Fruit fly (Drosophila melanogaster) whole organism, prepupa: ENCODE measurements around the gene CG7368.
A peak's percentile ranks its signal among the peaks of the same experiment; 100 is the strongest.

Experiments
- CG10631 ChIP-seq: fragments of 200-800 bp; sonication (Bioruptor generic); optimal IDR thresholded peaks from 2 replicates; lab custom pipeline; 2016; ENCODE audit warnings: missing biosample characterization, missing genetic modification characterization
- CG10669 ChIP-seq: fragments of 200-800 bp; sonication (Bioruptor generic); optimal IDR thresholded peaks from 3 replicates; lab custom pipeline; 2018; ENCODE audit warnings: missing biosample characterization, mild to moderate bottlenecking, missing genetic modification characterization, moderate library complexity
- CG11902 ChIP-seq: fragments of 200-800 bp; sonication (Bioruptor generic); optimal IDR thresholded peaks from 3 replicates; lab custom pipeline; 2016; ENCODE audit warnings: missing biosample characterization, missing genetic modification characterization
- CG15336 ChIP-seq: fragments of 200-800 bp; sonication (Bioruptor generic); IDR thresholded peaks from 2 replicates; pipeline ENCODE4 v1.3.6; 2022; ENCODE audit warnings: missing biosample characterization, missing genetic modification characterization
- CG1621 ChIP-seq: fragments of 200-800 bp; sonication (Bioruptor generic); optimal IDR thresholded peaks from 3 replicates; lab custom pipeline; 2018; ENCODE audit warnings: missing biosample characterization, mild to moderate bottlenecking, missing genetic modification characterization
- CG16779 ChIP-seq: fragments of 200-800 bp; sonication (Bioruptor generic); optimal IDR thresholded peaks from 3 replicates; lab custom pipeline; 2017; ENCODE audit warnings: missing biosample characterization, mild to moderate bottlenecking, missing genetic modification characterization
- CG31627 ChIP-seq: fragments of 200-800 bp; sonication (Bioruptor generic); optimal IDR thresholded peaks from 3 replicates; lab custom pipeline; 2016; ENCODE audit warnings: missing biosample characterization, missing genetic modification characterization
- CG32006 ChIP-seq: fragments of 200-800 bp; sonication (Bioruptor generic); optimal IDR thresholded peaks from 3 replicates; lab custom pipeline; 2017; ENCODE audit warnings: missing biosample characterization, mild to moderate bottlenecking, missing genetic modification characterization
- CG3919 ChIP-seq: fragments of 200-800 bp; sonication (Bioruptor generic); optimal IDR thresholded peaks from 3 replicates; lab custom pipeline; 2016; ENCODE audit warnings: missing biosample characterization, missing genetic modification characterization
- CG4318 ChIP-seq: fragments of 200-800 bp; sonication (Bioruptor generic); optimal IDR thresholded peaks from 3 replicates; lab custom pipeline; 2017; ENCODE audit warnings: missing biosample characterization, mild to moderate bottlenecking, missing genetic modification characterization
- CG6163 ChIP-seq: fragments of 200-800 bp; sonication (Bioruptor generic); IDR thresholded peaks from 3 replicates; pipeline ENCODE4 v1.3.6; 2022; ENCODE audit warnings: missing biosample characterization, missing genetic modification characterization
- CG6792 ChIP-seq: fragments of 200-800 bp; sonication (Bioruptor generic); optimal IDR thresholded peaks from 3 replicates; lab custom pipeline; 2016; ENCODE audit warnings: missing biosample characterization, missing genetic modification characterization
- CG6808 ChIP-seq: fragments of 200-800 bp; sonication (Bioruptor generic); optimal IDR thresholded peaks from 3 replicates; lab custom pipeline; 2017; ENCODE audit warnings: missing biosample characterization, missing genetic modification characterization, mild to moderate bottlenecking, moderate library complexity, missing genetic modification reagents
- CG6854 ChIP-seq: fragments of 200-800 bp; sonication (Bioruptor generic); optimal IDR thresholded peaks from 2 replicates; lab custom pipeline; 2017; ENCODE audit warnings: missing biosample characterization, mild to moderate bottlenecking, missing genetic modification characterization
- CG7368 ChIP-seq: fragments of 200-800 bp; sonication (Bioruptor generic); optimal IDR thresholded peaks from 3 replicates; lab custom pipeline; 2016; ENCODE audit warnings: missing biosample characterization, missing genetic modification characterization
- CG8119 ChIP-seq: fragments of 200-800 bp; sonication (Bioruptor generic); IDR thresholded peaks from 3 replicates; pipeline ENCODE4 v1.3.6; 2022; ENCODE audit warnings: missing biosample characterization, missing genetic modification characterization
- CG8632 ChIP-seq: fragments of 200-800 bp; sonication (Bioruptor generic); optimal IDR thresholded peaks from 3 replicates; lab custom pipeline; 2016; ENCODE audit warnings: missing biosample characterization, missing genetic modification characterization
- Eip75B ChIP-seq: fragments of 200-800 bp; sonication (Bioruptor generic); optimal IDR thresholded peaks from 3 replicates; lab custom pipeline; 2016; ENCODE audit warnings: missing biosample characterization, missing genetic modification characterization
- Eip78C ChIP-seq: fragments of 200-800 bp; sonication (Bioruptor generic); peaks from one replicate; lab custom pipeline; 2016; ENCODE audit warnings: missing biosample characterization, missing genetic modification characterization
- Eip93F ChIP-seq: fragments of 200-800 bp; sonication (Bioruptor generic); optimal IDR thresholded peaks from 2 replicates; lab custom pipeline; 2016; ENCODE audit warnings: missing biosample characterization, mild to moderate bottlenecking, missing genetic modification characterization
- Ets21C ChIP-seq: fragments of 200-800 bp; sonication (Bioruptor generic); optimal IDR thresholded peaks from 3 replicates; lab custom pipeline; 2016; ENCODE audit warnings: missing biosample characterization, missing genetic modification characterization
- Ets96B ChIP-seq: fragments of 200-800 bp; optimal IDR thresholded peaks from 2 replicates; lab custom pipeline; 2019; ENCODE audit warnings: missing biosample characterization, mild to moderate bottlenecking, missing genetic modification characterization, moderate library complexity
- Gug ChIP-seq: fragments of 200-800 bp; sonication (Bioruptor generic); IDR thresholded peaks from 2 replicates; pipeline ENCODE4 v1.3.6; 2022; ENCODE audit warnings: missing biosample characterization, missing genetic modification characterization
- Hr38 ChIP-seq: sonication (Bioruptor generic); optimal IDR thresholded peaks from 2 replicates; lab custom pipeline; 2016; ENCODE audit warnings: missing biosample characterization, missing genetic modification characterization
- Hr39 ChIP-seq: fragments of 200-800 bp; sonication (Bioruptor generic); optimal IDR thresholded peaks from 2 replicates; lab custom pipeline; 2016; ENCODE audit warnings: missing biosample characterization, missing genetic modification characterization
- Hr4 ChIP-seq: fragments of 200-800 bp; sonication (Bioruptor generic); optimal IDR thresholded peaks from 3 replicates; lab custom pipeline; 2016; ENCODE audit warnings: missing biosample characterization, missing genetic modification characterization
- Lpt ChIP-seq: fragments of 200-800 bp; sonication (Bioruptor generic); optimal IDR thresholded peaks from 3 replicates; lab custom pipeline; 2016; ENCODE audit warnings: missing biosample characterization, missing genetic modification characterization
- Met ChIP-seq: fragments of 200-800 bp; sonication (Bioruptor generic); optimal IDR thresholded peaks from 3 replicates; lab custom pipeline; 2016; ENCODE audit warnings: missing biosample characterization, missing genetic modification characterization
- OdsH ChIP-seq: fragments of 200-800 bp; sonication (Bioruptor generic); optimal IDR thresholded peaks from 3 replicates; lab custom pipeline; 2016; ENCODE audit warnings: missing biosample characterization, missing genetic modification characterization
- Sox102F ChIP-seq: fragments of 200-800 bp; sonication (Bioruptor generic); optimal IDR thresholded peaks from 2 replicates; lab custom pipeline; 2016; ENCODE audit warnings: missing biosample characterization, mild to moderate bottlenecking, missing genetic modification characterization
- Sox14 ChIP-seq: fragments of 200-800 bp; sonication (Bioruptor generic); optimal IDR thresholded peaks from 3 replicates; lab custom pipeline; 2016; ENCODE audit warnings: missing biosample characterization, missing genetic modification characterization
- achi ChIP-seq: fragments of 200-800 bp; sonication (Bioruptor generic); optimal IDR thresholded peaks from 3 replicates; lab custom pipeline; 2016; ENCODE audit warnings: missing biosample characterization, missing genetic modification characterization
- acj6 ChIP-seq: fragments of 200-800 bp; sonication (Bioruptor generic); optimal IDR thresholded peaks from 3 replicates; lab custom pipeline; 2016; ENCODE audit warnings: missing biosample characterization, missing genetic modification characterization
- dac ChIP-seq: fragments of 200-800 bp; sonication (Bioruptor generic); optimal IDR thresholded peaks from 2 replicates; lab custom pipeline; 2017; ENCODE audit warnings: missing biosample characterization, mild to moderate bottlenecking, missing genetic modification characterization
- dsx ChIP-seq: fragments of 200-800 bp; optimal IDR thresholded peaks from 3 replicates; lab custom pipeline; 2019; ENCODE audit warnings: missing biosample characterization, mild to moderate bottlenecking, missing genetic modification characterization, moderate library complexity; ENCODE audit not compliant: poor library complexity, severe bottlenecking
- fd59A ChIP-seq: fragments of 200-800 bp; sonication (Bioruptor generic); optimal IDR thresholded peaks from 2 replicates; lab custom pipeline; 2017; ENCODE audit warnings: missing biosample characterization, mild to moderate bottlenecking, missing genetic modification characterization, missing genetic modification reagents
- fd85E ChIP-seq: fragments of 200-800 bp; sonication (Bioruptor generic); optimal IDR thresholded peaks from 3 replicates; lab custom pipeline; 2016; ENCODE audit warnings: missing biosample characterization, missing genetic modification characterization
- fkh ChIP-seq: fragments of 200-800 bp; sonication (Bioruptor generic); optimal IDR thresholded peaks from 3 replicates; lab custom pipeline; 2017; ENCODE audit warnings: missing biosample characterization, mild to moderate bottlenecking, missing genetic modification characterization, moderate library complexity
- lz ChIP-seq: fragments of 200-800 bp; sonication (Bioruptor generic); optimal IDR thresholded peaks from 3 replicates; lab custom pipeline; 2016; ENCODE audit warnings: missing biosample characterization, missing genetic modification characterization
- net ChIP-seq: fragments of 200-800 bp; sonication (Bioruptor generic); optimal IDR thresholded peaks from 3 replicates; lab custom pipeline; 2016; ENCODE audit warnings: missing biosample characterization, missing genetic modification characterization
- spab ChIP-seq: fragments of 200-800 bp; sonication (Bioruptor generic); optimal IDR thresholded peaks from 2 replicates; lab custom pipeline; 2017; ENCODE audit warnings: missing biosample characterization, mild to moderate bottlenecking, missing genetic modification characterization, missing genetic modification reagents
- ss ChIP-seq, 2 experiments: fragments of 200-800 bp; sonication (Bioruptor generic); optimal IDR thresholded peaks; 2 replicates in 1 of 2; 3 replicates in 1 of 2; lab custom pipeline; 2017 to 2018; ENCODE audit warnings: mild to moderate bottlenecking in 2 of 2, missing biosample characterization in 2 of 2, missing genetic modification characterization in 2 of 2, moderate library complexity in 1 of 2
- svp ChIP-seq: fragments of 200-800 bp; sonication (Bioruptor generic); peaks from one replicate; lab custom pipeline; 2016; ENCODE audit warnings: missing biosample characterization, missing genetic modification characterization
- topi ChIP-seq: fragments of 200-800 bp; sonication (Bioruptor generic); optimal IDR thresholded peaks from 3 replicates; lab custom pipeline; 2016; ENCODE audit warnings: missing biosample characterization, missing genetic modification characterization
- vri ChIP-seq: fragments of 200-800 bp; sonication (Bioruptor generic); optimal IDR thresholded peaks from 3 replicates; lab custom pipeline; 2016; ENCODE audit warnings: missing biosample characterization, mild to moderate bottlenecking, missing genetic modification characterization

The CG7368 gene

DNA sequence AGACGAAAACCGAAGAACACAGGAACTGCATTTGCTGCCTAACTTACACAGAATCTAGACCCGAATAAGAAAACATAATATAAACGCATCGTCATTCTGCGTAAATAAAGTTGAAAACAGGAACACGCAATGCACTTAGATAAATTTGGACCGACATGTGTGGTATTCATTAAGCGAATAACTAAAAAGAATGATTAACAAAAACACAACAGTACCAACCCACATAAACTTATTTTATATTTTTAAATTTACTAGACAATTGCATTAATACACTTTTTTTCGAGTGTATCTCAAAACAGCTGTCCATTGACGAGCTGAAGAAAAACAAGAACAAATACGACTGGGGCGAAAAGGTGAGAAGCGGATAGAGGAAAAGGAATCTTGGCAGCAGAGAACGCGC is 42.7 kb upstream of the CG7368 start (continued):
- TF ChIP-seq CG1621 (tag; lab: Kevin White, UChicago) (peak; percentile 47), CG10631 (peak; percentile 65), CG11902 (GFP tag; lab: Kevin White, UChicago) (peak; percentile 1), OdsH (GFP tag; lab: Kevin White, UChicago) (peak; percentile 61), CG3919 (peak; percentile 76), CG4318 (peak; percentile 43), CG16779 (tag; lab: Kevin White, UChicago) (no peak), vri (no peak), Hr38 (GFP tag; lab: Kevin White, UChicago) (no peak), CG32006 (GFP tag; lab: Kevin White, UChicago) (peak; percentile 76), CG6808 (peak; percentile 45), Eip75B (GFP tag; lab: Kevin White, UChicago) (peak; percentile 71), fd59A (GFP tag; lab: Kevin White, UChicago) (peak; percentile 39), Eip93F (GFP tag; lab: Kevin White, UChicago) (no peak), Hr4 (GFP tag; lab: Kevin White, UChicago) (peak; percentile 69), svp (GFP tag; lab: Kevin White, UChicago) (peak; percentile 82), net (GFP tag; lab: Kevin White, UChicago) (peak; percentile 63), ss (GFP tag; optimal IDR thresholded peaks at IDR 0.05; lab: Kevin White, UChicago) (peak; percentile 72 to 73)

dm6 chr3L:11554796-11555195 is 42.2 kb upstream of the CG7368 start:
- TF ChIP-seq CG7368 = no peak
- TF ChIP-seq fd59A (GFP tag; lab: Kevin White, UChicago) = no peak
- TF ChIP-seq CG32006 (GFP tag; lab: Kevin White, UChicago) = no peak
- TF ChIP-seq Sox102F (GFP tag; lab: Kevin White, UChicago) = no peak
- TF ChIP-seq, all 60 proteins: peak for 0

DNA sequence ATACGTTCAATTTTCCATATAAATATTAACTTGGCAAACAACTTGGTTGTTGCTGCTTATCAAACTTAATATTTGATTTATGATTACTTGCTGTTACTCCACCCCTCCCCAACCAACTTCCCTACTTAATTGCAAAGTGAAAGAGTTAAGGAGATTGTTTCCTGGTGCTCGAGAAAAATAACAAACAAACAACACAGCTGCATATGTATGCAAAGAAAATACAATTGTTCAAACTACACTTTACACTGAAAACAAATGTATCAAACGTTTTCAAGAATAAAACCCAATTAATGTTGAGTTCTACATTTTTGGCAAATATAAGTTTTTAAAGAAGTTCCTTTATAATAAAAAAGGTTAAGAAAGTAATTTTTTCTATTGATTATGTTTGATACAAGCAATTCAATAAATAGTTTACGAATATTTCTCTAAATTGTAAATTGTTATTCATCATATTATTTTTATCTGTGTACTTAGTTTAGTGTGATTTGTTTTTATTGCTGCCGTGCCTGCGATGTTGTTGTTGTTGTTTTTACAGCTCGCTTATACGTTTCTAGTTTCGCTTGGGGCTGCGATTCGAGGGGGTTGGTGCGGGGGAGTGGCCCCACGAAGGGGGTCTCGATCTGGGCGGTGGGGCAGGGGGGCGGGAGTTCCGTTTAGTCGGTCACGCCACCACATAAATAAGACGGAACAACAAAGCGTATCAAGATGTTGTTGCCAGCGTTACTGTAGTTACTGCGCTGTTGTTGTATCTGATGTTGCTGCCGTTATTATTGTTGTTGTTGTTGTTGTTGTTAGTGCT is 41.1 kb upstream of the CG7368 start:
- TF ChIP-seq net (GFP tag; lab: Kevin White, UChicago) (peak; percentile 57), CG3919 (peak; percentile 37), dsx (peak; percentile 60), CG6854 (GFP tag; lab: Kevin White, UChicago) (no peak), svp (GFP tag; lab: Kevin White, UChicago) (no peak), CG8119 (GFP tag; lab: Robert Waterston, UW) (peak; percentile 92), lz (GFP tag; lab: Kevin White, UChicago) (no peak), Sox14 (GFP tag; lab: Kevin White, UChicago) (no peak), CG6163 (GFP tag; lab: Robert Waterston, UW) (0 out of 3 replicates have a peak, but pooled peaks have one; percentile 11), Hr38 (GFP tag; lab: Kevin White, UChicago) (no peak), Ets21C (no peak), Eip93F (GFP tag; lab: Kevin White, UChicago) (no peak), CG6808 (peak; percentile 54), Ets96B (tag; lab: Kevin White, UChicago) (peak; percentile 64), ss (GFP tag; optimal IDR thresholded peaks at IDR 0.05; lab: Kevin White, UChicago) (peak; percentile 65 to 91), Eip75B (GFP tag; lab: Kevin White, UChicago) (peak; percentile 28), vri (no peak), OdsH (GFP tag; lab: Kevin White, UChicago) (peak; percentile 59), dac (no peak), Lpt (GFP tag; lab: Kevin White, UChicago) (peak; percentile 68), acj6 (peak; percentile 23), topi (GFP tag; lab: Kevin White, UChicago) (no peak), Eip78C (peak; percentile 88), CG8632 (GFP tag; lab: Kevin White, UChicago) (peak; percentile 51), Hr39 (GFP tag; lab: Kevin White, UChicago) (no peak), fd85E (GFP tag; lab: Kevin White, UChicago) (no peak), CG7368 (peak; percentile 17), spab (GFP tag; lab: Kevin White, UChicago) (peak; percentile 48), fkh (GFP tag; lab: Kevin White, UChicago) (peak; percentile 80), CG6792 (GFP tag; lab: Kevin White, UChicago) (no peak), Met (GFP tag; lab: Kevin White, UChicago) (no peak), CG31627 (GFP tag; lab: Kevin White, UChicago) (no peak), CG10669 (peak; percentile 53), Gug (no peak; the same call in none of the 2 replicates), CG15336 (GFP tag; lab: Robert Waterston, UW) (peak; percentile 91), achi (GFP tag; lab: Kevin White, UChicago) (peak; percentile 41)
